Fruit fly (Drosophila melanogaster) whole organism, embryonic: Measurements from ENCODE around the gene CG11999.

ENCODE experiments used
- Adf1 ChIP-seq: fragments of 200-800 bp; sonication (Bioruptor generic); IDR thresholded peaks from 2 replicates; pipeline ENCODE4 v1.3.6; 2022; ENCODE audit warnings: missing biosample characterization, missing genetic modification characterization
- CG10321 ChIP-seq: fragments of 200-800 bp; sonication (Bioruptor generic); IDR thresholded peaks from 2 replicates; pipeline ENCODE4 v1.3.6; 2022; ENCODE audit warnings: missing biosample characterization, missing genetic modification characterization
- CG12659 ChIP-seq: fragments of 200-800 bp; sonication (Bioruptor generic); optimal IDR thresholded peaks from 3 replicates; lab custom pipeline; 2017; ENCODE audit warnings: mild to moderate bottlenecking, missing biosample characterization, missing genetic modification reagents, missing genetic modification characterization
- CG12769 ChIP-seq: fragments of 200-800 bp; sonication (Bioruptor generic); optimal IDR thresholded peaks from 2 replicates; lab custom pipeline; 2019; ENCODE audit warnings: missing biosample characterization, mild to moderate bottlenecking, missing genetic modification characterization, moderate library complexity
- CG14710 ChIP-seq: fragments of 200-800 bp; sonication (Bioruptor generic); optimal IDR thresholded peaks from 3 replicates; lab custom pipeline; 2019; ENCODE audit warnings: missing biosample characterization, mild to moderate bottlenecking, missing genetic modification characterization, moderate library complexity
- CG18011 ChIP-seq: fragments of 200-800 bp; sonication (Bioruptor generic); optimal IDR thresholded peaks from 2 replicates; lab custom pipeline; 2017; ENCODE audit warnings: missing biosample characterization, missing genetic modification characterization, mild to moderate bottlenecking, moderate library complexity, missing genotype
- CG2129 ChIP-seq: fragments of 200-800 bp; sonication (Bioruptor generic); IDR thresholded peaks from 2 replicates; pipeline ENCODE4 v1.3.6; 2022; ENCODE audit warnings: missing biosample characterization, missing genetic modification characterization; ENCODE audit not compliant: partially characterized antibody
- CG30403 ChIP-seq: fragments of 200-800 bp; sonication (Bioruptor generic); optimal IDR thresholded peaks from 3 replicates; lab custom pipeline; 2016; ENCODE audit warnings: missing biosample characterization, missing genetic modification characterization
- CG31441 ChIP-seq: fragments of 200-800 bp; sonication (Bioruptor generic); IDR thresholded peaks from 2 replicates; pipeline ENCODE4 v1.3.6; 2022; ENCODE audit warnings: missing biosample characterization, missing genetic modification characterization
- CG3163 ChIP-seq: fragments of 200-800 bp; sonication (Bioruptor generic); optimal IDR thresholded peaks from 3 replicates; lab custom pipeline; 2016; ENCODE audit warnings: missing biosample characterization, missing genetic modification characterization
- CG3995 ChIP-seq: fragments of 200-800 bp; sonication (Bioruptor generic); optimal IDR thresholded peaks from 3 replicates; lab custom pipeline; 2016; ENCODE audit warnings: missing biosample characterization, missing genetic modification characterization
- CG4360 ChIP-seq: fragments of 200-800 bp; sonication (Bioruptor generic); IDR thresholded peaks from 2 replicates; pipeline ENCODE4 v1.3.6; 2022; ENCODE audit warnings: missing biosample characterization, missing genetic modification characterization
- CG4404 ChIP-seq: fragments of 200-800 bp; sonication (Bioruptor generic); IDR thresholded peaks from 2 replicates; pipeline ENCODE4 v1.3.6; 2022; ENCODE audit warnings: missing biosample characterization, missing genetic modification characterization
- CG6689 ChIP-seq: fragments of 200-800 bp; sonication (Bioruptor generic); IDR thresholded peaks from 2 replicates; pipeline ENCODE4 v1.3.6; 2022; ENCODE audit warnings: missing biosample characterization, missing genetic modification characterization
- CG7271 ChIP-seq: fragments of 200-800 bp; sonication (Bioruptor generic); optimal IDR thresholded peaks from 2 replicates; lab custom pipeline; 2018; ENCODE audit warnings: missing biosample characterization, mild to moderate bottlenecking, missing genetic modification characterization, moderate library complexity
- CG8089 ChIP-seq: fragments of 200-800 bp; sonication (Bioruptor generic); optimal IDR thresholded peaks from 3 replicates; lab custom pipeline; 2016; ENCODE audit warnings: missing biosample characterization, missing genetic modification characterization
- CG8388 ChIP-seq: fragments of 200-800 bp; sonication (Bioruptor generic); optimal IDR thresholded peaks from 2 replicates; lab custom pipeline; 2019; ENCODE audit warnings: missing biosample characterization, mild to moderate bottlenecking, missing genetic modification characterization, moderate library complexity
- CG8478 ChIP-seq: fragments of >200 bp; optimal IDR thresholded peaks from 2 replicates; lab custom pipeline; 2018
- CG8944 ChIP-seq: fragments of 200-800 bp; sonication (Bioruptor generic); optimal IDR thresholded peaks from 3 replicates; lab custom pipeline; 2016; ENCODE audit warnings: missing biosample characterization, missing genetic modification characterization
- Chrac-16 ChIP-seq: fragments of 200-800 bp; sonication (Bioruptor generic); optimal IDR thresholded peaks from 3 replicates; lab custom pipeline; 2016; ENCODE audit warnings: missing biosample characterization, missing genetic modification characterization
- Deaf1 ChIP-seq: fragments of 200-800 bp; optimal IDR thresholded peaks from 3 replicates; lab custom pipeline; 2019; ENCODE audit warnings: missing biosample characterization, mild to moderate bottlenecking, missing genetic modification characterization, moderate library complexity
- ERR ChIP-seq: fragments of 200-800 bp; sonication (Bioruptor generic); optimal IDR thresholded peaks from 2 replicates; lab custom pipeline; 2016; ENCODE audit warnings: missing biosample characterization, missing genetic modification characterization
- Fer1 ChIP-seq: fragments of 200-800 bp; sonication (Bioruptor generic); optimal IDR thresholded peaks from 2 replicates; lab custom pipeline; 2017; ENCODE audit warnings: missing biosample characterization, mild to moderate bottlenecking, missing genetic modification characterization
- HLH54F ChIP-seq: fragments of 200-800 bp; sonication (Bioruptor generic); optimal IDR thresholded peaks from 3 replicates; lab custom pipeline; 2016; ENCODE audit warnings: missing biosample characterization, missing genetic modification characterization
- Mes4 ChIP-seq: fragments of 200-800 bp; sonication (Bioruptor generic); optimal IDR thresholded peaks from 2 replicates; lab custom pipeline; 2016; ENCODE audit warnings: missing biosample characterization, missing genetic modification characterization
- Nf-YC ChIP-seq: fragments of 200-800 bp; optimal IDR thresholded peaks from 3 replicates; lab custom pipeline; 2019; ENCODE audit warnings: missing biosample characterization, mild to moderate bottlenecking, missing genetic modification characterization, moderate library complexity
- Ravus ChIP-seq: fragments of 200-800 bp; sonication (Bioruptor generic); IDR thresholded peaks from 2 replicates; pipeline ENCODE4 v1.3.6; 2022; ENCODE audit warnings: missing biosample characterization, missing genetic modification characterization
- Trl ChIP-seq, 3 experiments: fragments of >200 bp in 2 of 3; fragments of 200-800 bp in 1 of 3; sonication (Bioruptor generic) in 1 of 3; optimal IDR thresholded peaks; 2 replicates in 1 of 3; 3 replicates in 2 of 3; lab custom pipeline; 2016 to 2017; ENCODE audit warnings: missing biosample characterization in 1 of 3, missing genetic modification characterization in 1 of 3
- Usf ChIP-seq: fragments of 200-800 bp; sonication (Bioruptor generic); optimal IDR thresholded peaks from 2 replicates; lab custom pipeline; 2017; ENCODE audit warnings: missing genotype, missing biosample characterization, missing genetic modification characterization
- Xbp1 ChIP-seq: fragments of 200-800 bp; sonication (Bioruptor generic); optimal IDR thresholded peaks from 3 replicates; lab custom pipeline; 2016; ENCODE audit warnings: missing biosample characterization, mild to moderate bottlenecking, missing genetic modification characterization
- abd-A ChIP-seq: fragments of 200-800 bp; sonication (Bioruptor generic); optimal IDR thresholded peaks from 3 replicates; lab custom pipeline; 2019; ENCODE audit warnings: missing biosample characterization, mild to moderate bottlenecking, missing genetic modification characterization, moderate library complexity
- amos ChIP-seq: fragments of 200-800 bp; sonication (Bioruptor generic); IDR thresholded peaks from 2 replicates; pipeline ENCODE4 v1.3.6; 2022; ENCODE audit warnings: missing biosample characterization, missing genetic modification characterization; ENCODE audit not compliant: partially characterized antibody
- chinmo ChIP-seq: fragments of 200-800 bp; sonication (Bioruptor generic); IDR thresholded peaks from 4 replicates; pipeline ENCODE4 v1.3.6; 2022; ENCODE audit warnings: missing biosample characterization, missing genetic modification characterization; ENCODE audit not compliant: partially characterized antibody
- chm ChIP-seq: fragments of 200-800 bp; sonication (Bioruptor generic); IDR thresholded peaks from 2 replicates; pipeline ENCODE4 v1.3.6; 2022; ENCODE audit warnings: missing biosample characterization, missing genetic modification characterization
- ci ChIP-seq: fragments of 200-800 bp; sonication (Bioruptor generic); IDR thresholded peaks from 3 replicates; pipeline ENCODE4 v1.3.6; 2022; ENCODE audit warnings: missing biosample characterization, missing genetic modification characterization
- crol ChIP-seq: fragments of 200-800 bp; sonication (Bioruptor generic); IDR thresholded peaks from 2 replicates; pipeline ENCODE4 v1.3.6; 2022; ENCODE audit warnings: missing biosample characterization, missing genetic modification characterization
- emc ChIP-seq: fragments of 200-800 bp; sonication (Bioruptor generic); optimal IDR thresholded peaks from 2 replicates; lab custom pipeline; 2016; ENCODE audit warnings: missing biosample characterization, missing genetic modification characterization
- en ChIP-seq: fragments of 200-800 bp; sonication (Bioruptor generic); optimal IDR thresholded peaks from 2 replicates; lab custom pipeline; 2016; ENCODE audit warnings: missing biosample characterization, missing genetic modification characterization
- fd3F ChIP-seq: fragments of 200-800 bp; sonication (Bioruptor generic); optimal IDR thresholded peaks from 2 replicates; lab custom pipeline; 2018; ENCODE audit warnings: missing biosample characterization, mild to moderate bottlenecking, missing genetic modification characterization, moderate library complexity
- grau ChIP-seq: fragments of 200-800 bp; optimal IDR thresholded peaks from 3 replicates; lab custom pipeline; 2019; ENCODE audit warnings: missing biosample characterization, mild to moderate bottlenecking, missing genetic modification characterization, moderate library complexity
- gro ChIP-seq: fragments of 200-800 bp; sonication (Bioruptor generic); optimal IDR thresholded peaks from 2 replicates; lab custom pipeline; 2016; ENCODE audit warnings: missing biosample characterization, missing genetic modification characterization
- her ChIP-seq: fragments of 200-800 bp; sonication (Bioruptor generic); optimal IDR thresholded peaks from 2 replicates; lab custom pipeline; 2016; ENCODE audit warnings: missing biosample characterization, missing genetic modification characterization
- kah ChIP-seq: fragments of 200-800 bp; sonication (Bioruptor generic); optimal IDR thresholded peaks from 2 replicates; lab custom pipeline; 2018; ENCODE audit warnings: missing biosample characterization, mild to moderate bottlenecking, missing genetic modification characterization
- lilli ChIP-seq: fragments of 200-800 bp; sonication (Bioruptor generic); optimal IDR thresholded peaks from 3 replicates; lab custom pipeline; 2016; ENCODE audit warnings: missing biosample characterization, missing genetic modification characterization
- lmd ChIP-seq: fragments of 200-800 bp; sonication (Bioruptor generic); IDR thresholded peaks from 2 replicates; pipeline ENCODE4 v1.3.6; 2022; ENCODE audit warnings: missing biosample characterization, missing genetic modification characterization
- mirr ChIP-seq: fragments of 200-800 bp; sonication (Bioruptor generic); optimal IDR thresholded peaks from 3 replicates; lab custom pipeline; 2018; ENCODE audit warnings: missing biosample characterization, mild to moderate bottlenecking, missing genetic modification characterization
- schlank ChIP-seq: fragments of 200-800 bp; sonication (Bioruptor generic); optimal IDR thresholded peaks from 2 replicates; lab custom pipeline; 2018; ENCODE audit warnings: missing biosample characterization, mild to moderate bottlenecking, missing genetic modification characterization
- trem ChIP-seq: fragments of 200-800 bp; optimal IDR thresholded peaks from 3 replicates; lab custom pipeline; 2019; ENCODE audit warnings: missing biosample characterization, mild to moderate bottlenecking, missing genetic modification characterization, moderate library complexity
- usp ChIP-seq: fragments of >200 bp; optimal IDR thresholded peaks from 2 replicates; lab custom pipeline; 2017; ENCODE audit warnings: missing biosample characterization, missing genetic modification characterization
- zen2 ChIP-seq: fragments of 200-800 bp; sonication (Bioruptor generic); IDR thresholded peaks from 3 replicates; pipeline ENCODE4 v1.3.6; 2022; ENCODE audit warnings: missing biosample characterization, missing genetic modification characterization; ENCODE audit not compliant: partially characterized antibody
- zfh1 ChIP-seq: fragments of 200-800 bp; sonication (Bioruptor generic); IDR thresholded peaks from 3 replicates; pipeline ENCODE4 v1.3.6; 2022; ENCODE audit warnings: missing biosample characterization, missing genetic modification characterization

The CG11999 gene

dm6 chr3R:5346707-5347323, 7.7 kb downstream of the CG11999 start (continued):
- TF ChIP-seq gro (GFP tag; lab: Kevin White, UChicago) (no peak), CG3995 (GFP tag; lab: Kevin White, UChicago) (no peak), CG8478 (lab: Kevin White, UChicago) (no peak), chm (GFP tag; lab: Robert Waterston, UW) (no peak), CG12659 (GFP tag; lab: Kevin White, UChicago) (no peak), CG3163 (no peak), grau (peak; percentile 56), lilli (GFP tag; lab: Kevin White, UChicago) (no peak), en (GFP tag; lab: Kevin White, UChicago) (no peak), HLH54F (GFP tag; lab: Kevin White, UChicago) (no peak), Fer1 (GFP tag; lab: Kevin White, UChicago) (peak; percentile 40), Deaf1 (peak; percentile 15), her (GFP tag; lab: Kevin White, UChicago) (no peak), lmd (GFP tag; lab: Robert Waterston, UW) (no peak), chinmo (GFP tag; lab: Robert Waterston, UW) (no peak), trem (tag; lab: Kevin White, UChicago) (no peak), emc (GFP tag; lab: Kevin White, UChicago) (no peak), ci (GFP tag; lab: Robert Waterston, UW) (no peak), CG18011 (no peak), CG14710 (no peak), Usf (GFP tag; lab: Kevin White, UChicago) (no peak), Ravus (GFP tag; lab: Robert Waterston, UW) (no peak), usp (GFP tag; lab: Kevin White, UChicago) (no peak), zfh1 (GFP tag; lab: Robert Waterston, UW) (no peak), ERR (peak; percentile 13), CG4404 (GFP tag; lab: Robert Waterston, UW) (no peak), Trl (optimal IDR thresholded peaks at IDR 0.05; lab: Kevin White, UChicago) (peak; percentile 24 to 45), Trl (GFP tag; optimal IDR thresholded peaks at IDR 0.05; lab: Kevin White, UChicago) (no peak), CG12769 (tag; lab: Kevin White, UChicago) (no peak), CG8944 (GFP tag; lab: Kevin White, UChicago) (no peak), crol (GFP tag; lab: Robert Waterston, UW) (peak; percentile 56), CG31441 (GFP tag; lab: Robert Waterston, UW) (no peak), Chrac-16 (no peak), CG7271 (tag; lab: Kevin White, UChicago) (no peak), Xbp1 (GFP tag; lab: Kevin White, UChicago) (no peak), CG8388 (GFP tag; lab: Kevin White, UChicago) (no peak), Nf-YC (no peak), amos (GFP tag; lab: Robert Waterston, UW) (no peak), mirr (GFP tag; lab: Kevin White, UChicago) (no peak), kah (GFP tag; lab: Kevin White, UChicago) (no peak), CG10321 (GFP tag; lab: Robert Waterston, UW) (no peak), Mes4 (no peak), schlank (tag; lab: Kevin White, UChicago) (no peak), zen2 (GFP tag; lab: Robert Waterston, UW) (no peak), Adf1 (GFP tag; lab: Robert Waterston, UW) (peak; percentile 18; the same call in 1 of the 2 replicates), CG8089 (GFP tag; lab: Kevin White, UChicago) (no peak), CG30403 (GFP tag; lab: Kevin White, UChicago) (no peak), CG2129 (GFP tag; lab: Robert Waterston, UW) (no peak), fd3F (no peak), CG4360 (GFP tag; lab: Robert Waterston, UW) (no peak), abd-A (tag; lab: Kevin White, UChicago) (peak; percentile 88), CG6689 (GFP tag; lab: Robert Waterston, UW) (no peak)
